Worm (Caenorhabditis elegans) whole organism, early embryonic: ENCODE results near the gene mcm-3.

Experiments
- B0310.2 ChIP-seq: sonication (generic microtip); optimal IDR thresholded peaks from 2 replicates; lab custom pipeline; 2016; ENCODE audit warnings: mild to moderate bottlenecking, missing genetic modification characterization, missing compliant biosample characterization
- F13C5.2 ChIP-seq: sonication (generic microtip); optimal IDR thresholded peaks from 2 replicates; lab custom pipeline; 2017; ENCODE audit warnings: mild to moderate bottlenecking, missing genetic modification characterization, inconsistent platforms, missing compliant biosample characterization
- aly-1 ChIP-seq: sonication (generic microtip); optimal IDR thresholded peaks from 2 replicates; lab custom pipeline; 2016; ENCODE audit warnings: missing genetic modification characterization, missing compliant biosample characterization
- ama-1 ChIP-seq: fragments of 150-350 bp; optimal IDR thresholded peaks from 2 replicates; lab custom pipeline; 2014
- ceh-13 ChIP-seq: fragments of 200-800 bp; sonication (Bioruptor generic); optimal IDR thresholded peaks from 2 replicates; lab custom pipeline; 2018; ENCODE audit warnings: mild to moderate bottlenecking, missing genetic modification characterization, missing compliant biosample characterization
- ceh-36 ChIP-seq: sonication (generic microtip); optimal IDR thresholded peaks from 2 replicates; lab custom pipeline; 2016; ENCODE audit warnings: missing genetic modification characterization, inconsistent platforms, missing compliant biosample characterization
- ets-7 ChIP-seq: sonication (generic microtip); optimal IDR thresholded peaks from 2 replicates; lab custom pipeline; 2016; ENCODE audit warnings: missing genotype, missing genetic modification characterization, missing compliant biosample characterization
- flt-1 ChIP-seq: fragments of 200-800 bp; sonication (Bioruptor generic); IDR thresholded peaks from 2 replicates; pipeline ENCODE4 v1.3.6; 2022; ENCODE audit warnings: missing genetic modification characterization, missing compliant biosample characterization
- hmbx-1 ChIP-seq: sonication (generic microtip); optimal IDR thresholded peaks from 2 replicates; lab custom pipeline; 2016; ENCODE audit warnings: mild to moderate bottlenecking, missing genetic modification characterization, missing compliant biosample characterization
- hmg-4 ChIP-seq: fragments of 200-800 bp; sonication (Bioruptor generic); optimal IDR thresholded peaks from 2 replicates; lab custom pipeline; 2018; ENCODE audit warnings: mild to moderate bottlenecking, missing genetic modification characterization, missing compliant biosample characterization
- hnd-1 ChIP-seq: sonication (generic microtip); optimal IDR thresholded peaks from 2 replicates; lab custom pipeline; 2016; ENCODE audit warnings: missing genetic modification characterization, missing compliant biosample characterization
- pes-1 ChIP-seq: fragments of 200-800 bp; sonication (Bioruptor generic); IDR thresholded peaks from 2 replicates; pipeline ENCODE4 v1.3.6; 2022; ENCODE audit warnings: missing genetic modification reagents, missing genetic modification characterization, missing compliant biosample characterization
- scrt-1 ChIP-seq: fragments of 200-800 bp; sonication (Bioruptor generic); IDR thresholded peaks from 2 replicates; pipeline ENCODE4 v1.3.6; 2022; ENCODE audit warnings: missing genetic modification characterization, missing compliant biosample characterization
- sea-1 ChIP-seq: fragments of 200-800 bp; sonication (Bioruptor generic); conservative IDR thresholded peaks from 2 replicates; pipeline ENCODE4 v1.3.6; 2022; ENCODE audit warnings: missing genetic modification characterization, missing compliant biosample characterization
- tbx-11 ChIP-seq: fragments of 200-800 bp; sonication (Bioruptor generic); IDR thresholded peaks from 2 replicates; pipeline ENCODE4 v1.3.6; 2022; ENCODE audit warnings: missing genetic modification characterization, missing compliant biosample characterization
- tbx-37 ChIP-seq: fragments of 200-800 bp; sonication (Bioruptor generic); conservative IDR thresholded peaks from 2 replicates; pipeline ENCODE4 v1.3.6; 2022; ENCODE audit warnings: missing genetic modification reagents, missing genetic modification characterization, missing compliant biosample characterization
- tra-4 ChIP-seq: sonication (generic microtip); optimal IDR thresholded peaks from 2 replicates; lab custom pipeline; 2017; ENCODE audit warnings: missing genetic modification characterization, missing compliant biosample characterization

The mcm-3 gene

ce11 chrV:15089438-15089837 is 30.0 kb upstream of the mcm-3 start, which contains the start of the genes C01G10.5 and C01G10.4:
TSS of gene C01G10.5 (minus strand) at chrV:15089538.
TSS of gene C01G10.4 (plus strand) at chrV:15089740.
- TF ChIP-seq ets-7 (tag; lab: Kevin White, UChicago) (no peak), tbx-37 (GFP tag; lab: Robert Waterston, UW) (no peak), hnd-1 (tag; lab: Kevin White, UChicago) (no peak), ceh-36 (tag; lab: Kevin White, UChicago) (no peak), B0310.2 (tag; lab: Kevin White, UChicago) (no peak), aly-1 (tag; lab: Kevin White, UChicago) (no peak), hmbx-1 (no peak), pes-1 (GFP tag; lab: Robert Waterston, UW) (no peak), F13C5.2 (tag; lab: Kevin White, UChicago) (no peak), tbx-11 (no peak), tra-4 (tag; lab: Kevin White, UChicago) (no peak)

ce11 chrV:15088613-15089012 is 29.2 kb upstream of the mcm-3 start, which contains the start of gene C01G10.18:
TSS of gene C01G10.18 (minus strand) at chrV:15088713.
- TF ChIP-seq ceh-36 (tag; lab: Kevin White, UChicago) (no peak), pes-1 (GFP tag; lab: Robert Waterston, UW) (no peak), hnd-1 (tag; lab: Kevin White, UChicago) (no peak), scrt-1 (GFP tag; lab: Robert Waterston, UW) (no peak)

- TF ChIP-seq ama-1 (lab: Kevin White, UChicago) (no peak), hmbx-1 (no peak), tra-4 (tag; lab: Kevin White, UChicago) (no peak), scrt-1 (GFP tag; lab: Robert Waterston, UW) (no peak), hmg-4 (GFP tag; lab: Kevin White, UChicago) (no peak)
These were observed 27.9 kb upstream of the mcm-3 start, which contains the start of the genes C01G10.15 and C01G10.6 for ce11 chrV:15087207-15087706. TSS of gene C01G10.15 (minus strand) at chrV:15087307. TSS of gene C01G10.6 (plus strand) at chrV:15087656.

- TF ChIP-seq F13C5.2 (tag; lab: Kevin White, UChicago) (peak; percentile 64), hmbx-1 (peak; percentile 6), pes-1 (GFP tag; lab: Robert Waterston, UW) (peak; percentile 78), hnd-1 (tag; lab: Kevin White, UChicago) (peak; percentile 10), aly-1 (tag; lab: Kevin White, UChicago) (no peak), tra-4 (tag; lab: Kevin White, UChicago) (no peak), ceh-13 (no peak), ets-7 (tag; lab: Kevin White, UChicago) (peak; percentile 16), flt-1 (0 out of 2 replicates have a peak, but pooled peaks have one; percentile 24), tbx-37 (GFP tag; lab: Robert Waterston, UW) (peak; percentile 70)
These were observed 26.0 kb upstream of the mcm-3 start, which contains the start of the genes ahsa-1 and C01G10.7 for ce11 chrV:15085335-15085800. TSS of gene ahsa-1 (minus strand) at chrV:15085385. TSS of gene C01G10.7 (plus strand) at chrV:15085747.

- TF ChIP-seq ama-1 (lab: Kevin White, UChicago) (no peak), sea-1 (peak; percentile 62; the same call in 1 of the 2 replicates), aly-1 (tag; lab: Kevin White, UChicago) (no peak)
These were observed 24.3 kb upstream of the mcm-3 start for ce11 chrV:15083659-15084058.

- TF ChIP-seq F13C5.2 (tag; lab: Kevin White, UChicago) (peak; percentile 31), tbx-37 (GFP tag; lab: Robert Waterston, UW) (peak; percentile 60), tra-4 (tag; lab: Kevin White, UChicago) (peak; percentile 4), B0310.2 (tag; lab: Kevin White, UChicago) (no peak)
These were observed 22.9 kb upstream of the mcm-3 start, which contains the start of the genes C01G10.10 and C01G10.9 for ce11 chrV:15082291-15082690. TSS of gene C01G10.10 (minus strand) at chrV:15082441. TSS of gene C01G10.9 (plus strand) at chrV:15082530.

- no peak for TF ChIP-seq hmg-4 (GFP tag; lab: Kevin White, UChicago)
- TF ChIP-seq scrt-1 (GFP tag; lab: Robert Waterston, UW) = no peak
- no peak for TF ChIP-seq ceh-13
- TF ChIP-seq flt-1 = no peak
- TF ChIP-seq tbx-37 (GFP tag; lab: Robert Waterston, UW) = no peak
- no peak for TF ChIP-seq ceh-36 (tag; lab: Kevin White, UChicago)
- TF ChIP-seq ama-1 (lab: Kevin White, UChicago) = no peak
- no peak for TF ChIP-seq hmbx-1
- TF ChIP-seq aly-1 (tag; lab: Kevin White, UChicago) = no peak
- no peak for TF ChIP-seq hnd-1 (tag; lab: Kevin White, UChicago)
- no peak for TF ChIP-seq ets-7 (tag; lab: Kevin White, UChicago)
- TF ChIP-seq sea-1 = no peak
- TF ChIP-seq tra-4 (tag; lab: Kevin White, UChicago) = no peak
- no peak for TF ChIP-seq pes-1 (GFP tag; lab: Robert Waterston, UW)
- TF ChIP-seq F13C5.2 (tag; lab: Kevin White, UChicago) = no peak
- no peak for TF ChIP-seq B0310.2 (tag; lab: Kevin White, UChicago)
- TF ChIP-seq tbx-11 = no peak
These were observed 19.2 kb upstream of the mcm-3 start for ce11 chrV:15078560-15078959.

ce11 chrV:15074907-15075306 is 15.5 kb upstream of the mcm-3 start:
- TF ChIP-seq ceh-36 (tag; lab: Kevin White, UChicago) = no peak
- no peak for TF ChIP-seq hnd-1 (tag; lab: Kevin White, UChicago)
- no peak for TF ChIP-seq tbx-37 (GFP tag; lab: Robert Waterston, UW)
- no peak for TF ChIP-seq ets-7 (tag; lab: Kevin White, UChicago)
- TF ChIP-seq tbx-11 = no peak
- TF ChIP-seq hmbx-1 = no peak
- no peak for TF ChIP-seq ceh-13
- no peak for TF ChIP-seq sea-1
- TF ChIP-seq ama-1 (lab: Kevin White, UChicago) = no peak
- TF ChIP-seq flt-1 = no peak
- TF ChIP-seq pes-1 (GFP tag; lab: Robert Waterston, UW) = no peak
- no peak for TF ChIP-seq aly-1 (tag; lab: Kevin White, UChicago)
- no peak for TF ChIP-seq F13C5.2 (tag; lab: Kevin White, UChicago)
- TF ChIP-seq scrt-1 (GFP tag; lab: Robert Waterston, UW) = no peak
